Worm (Caenorhabditis elegans): ENCODE data around the gene F56D2.2.

The F56D2.2 gene

DNA sequence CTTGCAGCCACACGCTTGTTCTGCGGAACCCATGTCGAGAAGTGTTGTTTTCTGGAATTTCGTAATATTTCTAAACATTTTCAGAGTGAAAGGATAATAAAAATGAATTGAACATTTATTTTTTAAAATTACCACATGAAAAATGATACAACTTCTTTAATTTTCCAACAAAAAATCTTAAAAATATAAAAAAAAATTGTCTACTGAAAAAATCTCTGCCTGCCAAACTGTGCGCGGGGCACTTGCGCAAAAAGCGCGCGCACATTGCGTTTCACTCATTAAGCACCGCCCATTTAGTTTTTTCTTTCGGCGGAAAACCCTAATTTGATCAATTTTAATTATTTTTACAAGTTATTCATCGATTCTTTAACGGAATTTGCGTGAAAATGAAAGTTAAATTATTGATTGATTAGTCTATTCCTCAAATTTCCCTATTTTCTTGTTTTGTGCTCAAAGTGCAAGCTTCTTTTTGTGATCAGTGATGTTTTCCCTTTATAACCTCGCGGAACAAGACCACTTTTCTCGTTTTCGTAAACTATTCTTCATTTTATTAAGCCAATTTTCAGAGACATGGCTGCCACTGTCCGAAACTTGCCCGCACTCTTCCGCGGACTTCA lies 32.1 kb upstream of the F56D2.2 start, which contains the start of the genes nmad-1 and hach-1 (continued):
- TF ChIP-seq let-526 (GFP tag; IDR thresholded peaks at IDR 0.05) (no peak), akir-1 (GFP tag; optimal IDR thresholded peaks at IDR 0.05) (no peak), ztf-25 (GFP tag; IDR thresholded peaks at IDR 0.05) (0 out of 2 replicates have a peak, but pooled peaks have one; percentile 12), F57A8.1 (GFP tag; optimal IDR thresholded peaks at IDR 0.05) (no peak), ztf-18 (tag; optimal IDR thresholded peaks at IDR 0.05) (peak; percentile 42), egrh-3 (GFP tag; IDR thresholded peaks at IDR 0.05) (peak; percentile 32; the same call in 1 of the 2 replicates), sptf-2 (GFP tag; optimal IDR thresholded peaks at IDR 0.05) (no peak), F55B11.4 (tag; optimal IDR thresholded peaks at IDR 0.05; ENCODE audit: borderline replicate concordance, insufficient read depth) (no peak), rpc-1 (optimal IDR thresholded peaks at IDR 0.05) (peak; percentile 43), rpc-1 (tag; optimal IDR thresholded peaks at IDR 0.05) (no peak), ceh-27 (GFP tag; optimal IDR thresholded peaks at IDR 0.05) (peak; percentile 61), snpc-1.3 (tag; optimal IDR thresholded peaks at IDR 0.05; ENCODE audit: insufficient read depth) (peak; percentile 93), F37B4.10 (GFP tag; IDR thresholded peaks at IDR 0.05) (no peak), hmg-1.2 (GFP tag; IDR thresholded peaks at IDR 0.05) (peak; percentile 58), F33H1.4 (GFP tag; IDR thresholded peaks at IDR 0.05) (peak; percentile 62), mxl-1 (tag; optimal IDR thresholded peaks at IDR 0.05) (no peak), F52B5.7 (tag; optimal IDR thresholded peaks at IDR 0.05) (peak; percentile 19), B0336.3 (GFP tag; IDR thresholded peaks at IDR 0.05) (peak; percentile 67), lin-40 (tag; optimal IDR thresholded peaks at IDR 0.05) (peak; percentile 77), pbrm-1 (GFP tag; IDR thresholded peaks at IDR 0.05) (peak; percentile 78), zfh-2 (GFP tag; conservative IDR thresholded peaks at IDR 0.05) (0 out of 2 replicates have a peak, but pooled peaks have one; percentile 10), F22D6.2 (tag; optimal IDR thresholded peaks at IDR 0.05) (peak; percentile 6), ztf-28 (GFP tag; IDR thresholded peaks at IDR 0.05) (no peak), cebp-1 (GFP tag; IDR thresholded peaks at IDR 0.05) (no peak), cebp-1 (tag; optimal IDR thresholded peaks at IDR 0.05) (peak; percentile 83), ztf-26 (tag; optimal IDR thresholded peaks at IDR 0.05) (peak; percentile 9), atf-7 (tag; optimal IDR thresholded peaks at IDR 0.05) (no peak), lsl-1 (GFP tag; optimal IDR thresholded peaks at IDR 0.05) (peak; percentile 58), athp-1 (tag; optimal IDR thresholded peaks at IDR 0.05) (peak; percentile 28), somi-1 (GFP tag; optimal IDR thresholded peaks at IDR 0.05) (no peak), dox-1 (GFP tag; IDR thresholded peaks at IDR 0.05) (peak; percentile 85), xnd-1 (tag; optimal IDR thresholded peaks at IDR 0.05) (peak; percentile 27), snpc-4 (GFP tag; optimal IDR thresholded peaks at IDR 0.05) (peak; percentile 73), snpc-4 (tag; optimal IDR thresholded peaks at IDR 0.05) (peak in 3 of 4 experiments; percentile 60 to 76 (median 75)), bed-1 (GFP tag; IDR thresholded peaks at IDR 0.05) (no peak), C17E4.6 (GFP tag; IDR thresholded peaks at IDR 0.05) (no peak), D2030.7 (GFP tag; IDR thresholded peaks at IDR 0.05) (peak; percentile 64; the same call in 1 of the 2 replicates), lin-54 (GFP tag; optimal IDR thresholded peaks at IDR 0.05) (peak; percentile 81), Y56A3A.18 (GFP tag; IDR thresholded peaks at IDR 0.05) (no peak), snpc-3.4 (tag; optimal IDR thresholded peaks at IDR 0.05) (peak; percentile 88), zim-3 (tag; optimal IDR thresholded peaks at IDR 0.05) (no peak), ceh-40 (GFP tag; IDR thresholded peaks at IDR 0.05) (no peak), him-1 (tag; optimal IDR thresholded peaks at IDR 0.05) (peak; percentile 5), madf-10 (tag; optimal IDR thresholded peaks at IDR 0.05) (peak; percentile 43), ztf-6 (GFP tag; IDR thresholded peaks at IDR 0.05) (no peak), lin-26 (GFP tag; IDR thresholded peaks at IDR 0.05) (0 out of 2 replicates have a peak, but pooled peaks have one; percentile 41), T26A5.8 (tag; optimal IDR thresholded peaks at IDR 0.05) (no peak), F57C9.4 (tag; optimal IDR thresholded peaks at IDR 0.05) (no peak), attf-3 (GFP tag; conservative IDR thresholded peaks at IDR 0.05) (peak; percentile 53; the same call in 1 of the 2 replicates)

Measured in whole organism, young adult.